Worm (Caenorhabditis elegans): Measurements from ENCODE around the gene Y94H6A.10.
"Not testable (repeated sequence)": the region's sequence is repeated elsewhere in the genome, so short reads cannot be mapped to it uniquely, and the experiment has no call there.

ce11 chrIV:2674915-2675314 is 35.6 kb downstream of the Y94H6A.10 start, which contains the start of gene gpx-4:
- not testable (repeated sequence) for TF ChIP-seq nhr-237 (tag; optimal IDR thresholded peaks at IDR 0.05); nhr-12 (tag; optimal IDR thresholded peaks at IDR 0.05); ama-1 (optimal IDR thresholded peaks at IDR 0.05); egl-27 (tag; optimal IDR thresholded peaks at IDR 0.05); nhr-77 (tag; optimal IDR thresholded peaks at IDR 0.05); irx-1 (tag; optimal IDR thresholded peaks at IDR 0.05); elt-2 (tag; optimal IDR thresholded peaks at IDR 0.05); sptf-1 (tag; optimal IDR thresholded peaks at IDR 0.05)

Measured in whole organism, L1 larva.